Fruit fly (Drosophila melanogaster) whole organism, embryonic: ENCODE data around the gene eIF4H2.

ENCODE experiments used
- Atf-2 ChIP-seq: fragments of 200-800 bp; sonication (Bioruptor generic); optimal IDR thresholded peaks from 2 replicates; lab custom pipeline; 2016; ENCODE audit warnings: missing biosample characterization, missing genetic modification characterization
- CG10274 ChIP-seq: fragments of 200-800 bp; sonication (Bioruptor generic); optimal IDR thresholded peaks from 3 replicates; lab custom pipeline; 2017; ENCODE audit warnings: missing biosample characterization, mild to moderate bottlenecking, missing genetic modification characterization
- CG10654 ChIP-seq: fragments of 200-800 bp; sonication (Bioruptor generic); optimal IDR thresholded peaks from 2 replicates; lab custom pipeline; 2016; ENCODE audit warnings: missing biosample characterization, missing genetic modification characterization
- CG11247 ChIP-seq: fragments of 200-800 bp; sonication (Bioruptor generic); IDR thresholded peaks from 2 replicates; pipeline ENCODE4 v1.3.6; 2022; ENCODE audit warnings: missing biosample characterization, missing genetic modification characterization
- CG11456 ChIP-seq: fragments of 200-800 bp; sonication (Bioruptor generic); IDR thresholded peaks from 3 replicates; pipeline ENCODE4 v1.3.6; 2022; ENCODE audit warnings: missing biosample characterization, missing genetic modification characterization
- CG11504 ChIP-seq: fragments of 200-800 bp; sonication (Bioruptor generic); optimal IDR thresholded peaks from 3 replicates; lab custom pipeline; 2019; ENCODE audit warnings: missing biosample characterization, mild to moderate bottlenecking, missing genetic modification characterization, moderate library complexity
- CG13775 ChIP-seq: fragments of 200-800 bp; sonication (Bioruptor generic); optimal IDR thresholded peaks from 3 replicates; lab custom pipeline; 2017; ENCODE audit warnings: missing biosample characterization, mild to moderate bottlenecking, missing genetic modification characterization
- CG14014 ChIP-seq: fragments of 200-800 bp; sonication (Bioruptor generic); IDR thresholded peaks from 2 replicates; pipeline ENCODE4 v1.3.6; 2022; ENCODE audit warnings: missing biosample characterization, missing genetic modification characterization
- CG16815 ChIP-seq: fragments of 200-800 bp; sonication (Bioruptor generic); optimal IDR thresholded peaks from 3 replicates; lab custom pipeline; 2017; ENCODE audit warnings: missing biosample characterization, mild to moderate bottlenecking, missing genetic modification characterization
- CG17361 ChIP-seq: fragments of 200-800 bp; sonication (Bioruptor generic); IDR thresholded peaks from 3 replicates; pipeline ENCODE4 v1.3.6; 2022; ENCODE audit warnings: missing biosample characterization, missing genetic modification characterization
- CG17912 ChIP-seq: fragments of 200-800 bp; sonication (Bioruptor generic); optimal IDR thresholded peaks from 2 replicates; lab custom pipeline; 2018; ENCODE audit warnings: missing biosample characterization, mild to moderate bottlenecking, missing genetic modification characterization
- CG18262 ChIP-seq: fragments of 200-800 bp; optimal IDR thresholded peaks from 3 replicates; lab custom pipeline; 2019; ENCODE audit warnings: missing biosample characterization, mild to moderate bottlenecking, missing genetic modification characterization, moderate library complexity
- CG3726 ChIP-seq: fragments of 200-800 bp; sonication (Bioruptor generic); IDR thresholded peaks from 3 replicates; pipeline ENCODE4, ENCODE4 v1.3.6; 2022; ENCODE audit warnings: missing biosample characterization, missing genetic modification characterization
- CG5180 ChIP-seq: fragments of 200-800 bp; sonication (Bioruptor generic); optimal IDR thresholded peaks from 3 replicates; lab custom pipeline; 2017; ENCODE audit warnings: missing biosample characterization, missing genetic modification characterization, mild to moderate bottlenecking, moderate library complexity, missing genetic modification reagents
- CG7271 ChIP-seq: fragments of 200-800 bp; sonication (Bioruptor generic); optimal IDR thresholded peaks from 2 replicates; lab custom pipeline; 2018; ENCODE audit warnings: missing biosample characterization, mild to moderate bottlenecking, missing genetic modification characterization, moderate library complexity
- CG8089 ChIP-seq: fragments of 200-800 bp; sonication (Bioruptor generic); optimal IDR thresholded peaks from 3 replicates; lab custom pipeline; 2016; ENCODE audit warnings: missing biosample characterization, missing genetic modification characterization
- Drgx ChIP-seq: fragments of 200-800 bp; sonication (Bioruptor generic); IDR thresholded peaks from 2 replicates; pipeline ENCODE4 v1.3.6; 2022; ENCODE audit warnings: missing biosample characterization, missing genetic modification characterization
- MESR4 ChIP-seq: fragments of 200-800 bp; sonication (Bioruptor generic); optimal IDR thresholded peaks from 2 replicates; lab custom pipeline; 2018; ENCODE audit warnings: missing biosample characterization, mild to moderate bottlenecking, missing genetic modification characterization, moderate library complexity
- Mad ChIP-seq: fragments of 200-800 bp; sonication (Bioruptor generic); optimal IDR thresholded peaks from 2 replicates; lab custom pipeline; 2016; ENCODE audit warnings: missing biosample characterization, missing genetic modification characterization
- Max ChIP-seq: fragments of 200-800 bp; sonication (Bioruptor generic); optimal IDR thresholded peaks from 2 replicates; lab custom pipeline; 2016; ENCODE audit warnings: missing biosample characterization, mild to moderate bottlenecking, missing genetic modification characterization
- Med ChIP-seq: fragments of 200-800 bp; sonication (Bioruptor generic); peaks from one replicate; lab custom pipeline; 2016; ENCODE audit warnings: missing biosample characterization, missing genetic modification characterization, mild to moderate bottlenecking, inconsistent platforms, moderate library complexity
- Mes4 ChIP-seq: fragments of 200-800 bp; sonication (Bioruptor generic); optimal IDR thresholded peaks from 2 replicates; lab custom pipeline; 2016; ENCODE audit warnings: missing biosample characterization, missing genetic modification characterization
- NFAT ChIP-seq: fragments of 200-800 bp; sonication (Bioruptor generic); IDR thresholded peaks from 2 replicates; pipeline ENCODE4 v1.3.6; 2022; ENCODE audit warnings: missing biosample characterization, missing genetic modification characterization
- Optix ChIP-seq: fragments of 200-800 bp; sonication (Bioruptor generic); IDR thresholded peaks from 3 replicates; pipeline ENCODE4 v1.3.6; 2022; ENCODE audit warnings: missing biosample characterization, missing genetic modification characterization
- Usf ChIP-seq: fragments of 200-800 bp; sonication (Bioruptor generic); optimal IDR thresholded peaks from 2 replicates; lab custom pipeline; 2017; ENCODE audit warnings: missing genotype, missing biosample characterization, missing genetic modification characterization
- Xbp1 ChIP-seq: fragments of 200-800 bp; sonication (Bioruptor generic); optimal IDR thresholded peaks from 3 replicates; lab custom pipeline; 2016; ENCODE audit warnings: missing biosample characterization, mild to moderate bottlenecking, missing genetic modification characterization
- ase ChIP-seq: fragments of 200-800 bp; sonication (Bioruptor generic); IDR thresholded peaks from 3 replicates; pipeline ENCODE4 v1.3.6; 2022; ENCODE audit warnings: missing biosample characterization, missing genetic modification characterization
- bcd ChIP-seq: fragments of 200-800 bp; sonication (Bioruptor generic); optimal IDR thresholded peaks from 2 replicates; lab custom pipeline; 2017; ENCODE audit warnings: missing biosample characterization, mild to moderate bottlenecking, missing genetic modification characterization
- cas ChIP-seq: fragments of 200-800 bp; sonication (Bioruptor generic); IDR thresholded peaks from 2 replicates; pipeline ENCODE4 v1.3.6; 2022; ENCODE audit warnings: missing biosample characterization, missing genetic modification characterization
- chif ChIP-seq, 2 experiments: fragments of 200-800 bp; sonication (Bioruptor generic); optimal IDR thresholded peaks; 3 replicates each; lab custom pipeline; 2016; ENCODE audit warnings: missing biosample characterization in 2 of 2, missing genetic modification characterization in 2 of 2
- gem ChIP-seq: fragments of 200-800 bp; sonication (Bioruptor generic); optimal IDR thresholded peaks from 2 replicates; lab custom pipeline; 2019; ENCODE audit warnings: missing biosample characterization, mild to moderate bottlenecking, missing genetic modification characterization, moderate library complexity
- gfzf ChIP-seq: fragments of 200-800 bp; sonication (Bioruptor generic); optimal IDR thresholded peaks from 2 replicates; lab custom pipeline; 2016; ENCODE audit warnings: missing biosample characterization, mild to moderate bottlenecking, missing genetic modification characterization, moderate library complexity
- ind ChIP-seq: fragments of 200-800 bp; sonication (Bioruptor generic); optimal IDR thresholded peaks from 3 replicates; lab custom pipeline; 2016; ENCODE audit warnings: missing biosample characterization, missing genetic modification characterization
- kah ChIP-seq: fragments of 200-800 bp; sonication (Bioruptor generic); optimal IDR thresholded peaks from 2 replicates; lab custom pipeline; 2018; ENCODE audit warnings: missing biosample characterization, mild to moderate bottlenecking, missing genetic modification characterization
- klu ChIP-seq: fragments of 200-800 bp; sonication (Bioruptor generic); IDR thresholded peaks from 2 replicates; pipeline ENCODE4 v1.3.6; 2022; ENCODE audit warnings: missing biosample characterization, missing genetic modification characterization
- knrl ChIP-seq: fragments of 200-800 bp; sonication (Bioruptor generic); IDR thresholded peaks from 3 replicates; pipeline ENCODE4 v1.3.6; 2022; ENCODE audit warnings: missing biosample characterization, missing genetic modification characterization; ENCODE audit not compliant: partially characterized antibody
- lilli ChIP-seq: fragments of 200-800 bp; sonication (Bioruptor generic); optimal IDR thresholded peaks from 3 replicates; lab custom pipeline; 2016; ENCODE audit warnings: missing biosample characterization, missing genetic modification characterization
- lmd ChIP-seq: fragments of 200-800 bp; sonication (Bioruptor generic); IDR thresholded peaks from 2 replicates; pipeline ENCODE4 v1.3.6; 2022; ENCODE audit warnings: missing biosample characterization, missing genetic modification characterization
- lov ChIP-seq, 2 experiments: fragments of 200-800 bp in 1 of 2; fragments of >200 bp in 1 of 2; sonication (Bioruptor generic) in 1 of 2; IDR thresholded peaks in 1 of 2; optimal IDR thresholded peaks in 1 of 2; 2 replicates in 1 of 2; 3 replicates in 1 of 2; pipeline versions ENCODE4 v1.3.6 to Lab custom; 2017 to 2022; ENCODE audit warnings: missing biosample characterization in 1 of 2, missing genetic modification characterization in 1 of 2
- nmo ChIP-seq: fragments of 200-800 bp; sonication (Bioruptor generic); optimal IDR thresholded peaks from 2 replicates; lab custom pipeline; 2018; ENCODE audit warnings: missing biosample characterization, mild to moderate bottlenecking, missing genetic modification characterization, moderate library complexity
- oc ChIP-seq: fragments of 200-800 bp; sonication (Bioruptor generic); optimal IDR thresholded peaks from 2 replicates; lab custom pipeline; 2018; ENCODE audit warnings: missing biosample characterization, mild to moderate bottlenecking, missing genetic modification characterization, moderate library complexity
- prd ChIP-seq, 3 experiments: fragments of >200 bp in 2 of 3; fragments of 200-800 bp in 1 of 3; sonication (Bioruptor generic) in 1 of 3; optimal IDR thresholded peaks in 2 of 3; IDR thresholded peaks in 1 of 3; 2 replicates in 2 of 3; 3 replicates in 1 of 3; pipeline versions ENCODE4 v1.3.6 to Lab custom; 2017 to 2022; ENCODE audit warnings: missing biosample characterization in 1 of 3, missing genetic modification characterization in 1 of 3
- repo ChIP-seq: fragments of 200-800 bp; sonication (Bioruptor generic); optimal IDR thresholded peaks from 2 replicates; lab custom pipeline; 2016; ENCODE audit warnings: missing biosample characterization, missing genetic modification characterization
- row ChIP-seq: fragments of 200-800 bp; sonication (Bioruptor generic); IDR thresholded peaks from 3 replicates; pipeline ENCODE4 v1.3.6; 2022; ENCODE audit warnings: missing biosample characterization, missing genetic modification characterization
- seq ChIP-seq: fragments of 200-800 bp; sonication (Bioruptor generic); IDR thresholded peaks from 2 replicates; pipeline ENCODE4 v1.3.6; 2022; ENCODE audit warnings: missing biosample characterization, missing genetic modification characterization
- slbo ChIP-seq: fragments of 200-800 bp; sonication (Bioruptor generic); IDR thresholded peaks from 2 replicates; pipeline ENCODE4 v1.3.6; 2022; ENCODE audit warnings: missing biosample characterization, missing genetic modification characterization
- ssp ChIP-seq: fragments of 200-800 bp; sonication (Bioruptor generic); IDR thresholded peaks from 2 replicates; pipeline ENCODE4 v1.3.6; 2022; ENCODE audit warnings: missing biosample characterization, missing genetic modification characterization
- twi ChIP-seq: fragments of 200-800 bp; optimal IDR thresholded peaks from 2 replicates; lab custom pipeline; 2019; ENCODE audit warnings: missing biosample characterization, mild to moderate bottlenecking, missing genetic modification characterization, moderate library complexity
- zfh1 ChIP-seq: fragments of 200-800 bp; sonication (Bioruptor generic); IDR thresholded peaks from 3 replicates; pipeline ENCODE4 v1.3.6; 2022; ENCODE audit warnings: missing biosample characterization, missing genetic modification characterization
- zfh2 ChIP-seq: fragments of 200-800 bp; sonication (Bioruptor generic); optimal IDR thresholded peaks from 2 replicates; lab custom pipeline; 2016; ENCODE audit warnings: missing biosample characterization, missing genetic modification characterization

Gene eIF4H2

DNA sequence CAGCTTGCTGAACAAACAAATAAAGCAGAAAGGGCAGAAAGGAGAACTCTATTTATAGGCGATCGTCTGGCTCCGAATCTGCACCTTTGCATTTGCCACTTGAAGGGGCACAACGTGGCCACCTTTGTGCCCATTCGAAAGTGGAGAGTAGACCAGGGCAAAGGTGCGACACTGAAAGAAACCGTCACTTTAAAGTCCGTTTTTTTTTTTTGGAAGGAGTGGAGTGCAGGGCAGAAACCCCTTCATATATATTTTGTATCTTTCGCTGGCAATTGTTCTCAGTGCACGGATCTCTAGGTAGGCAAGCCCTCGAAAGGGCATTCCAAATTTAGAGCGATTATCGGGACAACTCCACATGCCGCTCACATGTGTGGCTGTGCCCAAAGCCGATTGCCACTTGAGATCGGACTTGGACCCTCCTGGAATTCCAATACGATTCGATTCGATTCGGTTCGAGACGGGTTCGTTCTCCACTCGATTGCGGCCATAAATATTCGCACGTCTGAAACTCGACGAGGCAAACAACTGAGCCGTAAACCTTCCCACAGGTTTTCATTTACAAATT, 44.3 kb downstream of the eIF4H2 start (continued):
- no peak for TF ChIP-seq nmo (GFP tag; lab: Kevin White, UChicago)
- TF ChIP-seq MESR4 (GFP tag; lab: Kevin White, UChicago) = no peak
- TF ChIP-seq CG3726 (GFP tag; lab: Robert Waterston, UW) = no peak
- TF ChIP-seq CG5180 = no peak
- TF ChIP-seq twi (tag; lab: Kevin White, UChicago) = peak; percentile 99
- no peak for TF ChIP-seq ase (GFP tag; lab: Robert Waterston, UW)
- TF ChIP-seq ind = no peak
- no peak for TF ChIP-seq CG10274 (GFP tag; lab: Kevin White, UChicago)
- no peak for TF ChIP-seq slbo
- no peak for TF ChIP-seq bcd
- TF ChIP-seq CG10654 (GFP tag; lab: Kevin White, UChicago) = no peak
- peak in 1 of 2 experiments; percentile 7 for TF ChIP-seq chif (GFP tag; optimal IDR thresholded peaks at IDR 0.05; lab: Kevin White, UChicago)
- no peak for TF ChIP-seq oc (tag; lab: Kevin White, UChicago)
- TF ChIP-seq CG11456 (GFP tag; lab: Robert Waterston, UW) = no peak
- TF ChIP-seq CG13775 (GFP tag; lab: Kevin White, UChicago) = no peak
- no peak for TF ChIP-seq Usf
- TF ChIP-seq lov (optimal IDR thresholded peaks at IDR 0.05; lab: Kevin White, UChicago) = no peak
- TF ChIP-seq lov (GFP tag; IDR thresholded peaks at IDR 0.05; lab: Robert Waterston, UW) = 0 out of 3 replicates have a peak, but pooled peaks have one; percentile 25
- no peak for TF ChIP-seq gfzf (GFP tag; lab: Kevin White, UChicago)
- no peak for TF ChIP-seq repo
- TF ChIP-seq Xbp1 (GFP tag; lab: Kevin White, UChicago) = no peak
- TF ChIP-seq lilli (GFP tag; lab: Kevin White, UChicago) = no peak
- TF ChIP-seq Drgx (GFP tag; lab: Robert Waterston, UW) = no peak
- TF ChIP-seq CG7271 (tag; lab: Kevin White, UChicago) = no peak
- no peak for TF ChIP-seq zfh2 (GFP tag; lab: Kevin White, UChicago)
- TF ChIP-seq Optix (GFP tag; lab: Robert Waterston, UW) = no peak; the same call in 2 of the 3 replicates
- peak; percentile 50; the same call in 1 of the 3 replicates for TF ChIP-seq row
- no peak for TF ChIP-seq Max (GFP tag; lab: Kevin White, UChicago)
- TF ChIP-seq seq = no peak
- no peak for TF ChIP-seq CG17912
- TF ChIP-seq CG8089 (GFP tag; lab: Kevin White, UChicago) = no peak
- no peak for TF ChIP-seq CG17361 (GFP tag; lab: Robert Waterston, UW)
- no peak for TF ChIP-seq cas
- TF ChIP-seq kah (GFP tag; lab: Kevin White, UChicago) = no peak
- no peak for TF ChIP-seq CG16815 (GFP tag; lab: Kevin White, UChicago)
- TF ChIP-seq Med (GFP tag; lab: Kevin White, UChicago) = no peak
- TF ChIP-seq knrl (GFP tag; lab: Robert Waterston, UW) = no peak
- peak; percentile 15 for TF ChIP-seq Atf-2 (GFP tag; lab: Kevin White, UChicago)
- TF ChIP-seq lmd = no peak
- peak; percentile 35; the same call in 1 of the 3 replicates for TF ChIP-seq zfh1 (GFP tag; lab: Robert Waterston, UW)
- no peak for TF ChIP-seq prd (optimal IDR thresholded peaks at IDR 0.05; lab: Kevin White, UChicago)
- TF ChIP-seq prd (GFP tag; IDR thresholded peaks at IDR 0.05; lab: Robert Waterston, UW) = peak; percentile 48; the same call in 2 of the 3 replicates
- TF ChIP-seq klu (GFP tag; lab: Robert Waterston, UW) = no peak
- TF ChIP-seq Mes4 (GFP tag; lab: Kevin White, UChicago) = no peak
- no peak for TF ChIP-seq Mad (GFP tag; lab: Kevin White, UChicago)
- no peak for TF ChIP-seq CG18262 (tag; lab: Kevin White, UChicago)
- TF ChIP-seq CG11504 = no peak
- no peak for TF ChIP-seq gem (tag; lab: Kevin White, UChicago)
- no peak for TF ChIP-seq NFAT
- no peak for TF ChIP-seq CG14014
- TF ChIP-seq CG11247 (GFP tag; lab: Robert Waterston, UW) = no peak
- no peak for TF ChIP-seq ssp
